Fruit fly (Drosophila melanogaster) whole organism, embryonic: ENCODE results near the gene Osi18.
A peak's percentile ranks its signal among the peaks of the same experiment; 100 is the strongest.

Experiments used
- CG14710 ChIP-seq: fragments of 200-800 bp; sonication (Bioruptor generic); optimal IDR thresholded peaks from 3 replicates; lab custom pipeline; 2019; ENCODE audit warnings: missing biosample characterization, mild to moderate bottlenecking, missing genetic modification characterization, moderate library complexity
- CG16813 ChIP-seq: fragments of 200-800 bp; sonication (Bioruptor generic); IDR thresholded peaks from 3 replicates; pipeline ENCODE4 v1.3.6; 2022; ENCODE audit warnings: missing biosample characterization, missing genetic modification characterization; ENCODE audit not compliant: partially characterized antibody
- CG30403 ChIP-seq: fragments of 200-800 bp; sonication (Bioruptor generic); optimal IDR thresholded peaks from 3 replicates; lab custom pipeline; 2016; ENCODE audit warnings: missing biosample characterization, missing genetic modification characterization
- CG3726 ChIP-seq: fragments of 200-800 bp; sonication (Bioruptor generic); IDR thresholded peaks from 3 replicates; pipeline ENCODE4, ENCODE4 v1.3.6; 2022; ENCODE audit warnings: missing biosample characterization, missing genetic modification characterization
- CG9876 ChIP-seq: fragments of 200-800 bp; sonication (Bioruptor generic); optimal IDR thresholded peaks from 2 replicates; lab custom pipeline; 2016; ENCODE audit warnings: missing biosample characterization, missing genetic modification characterization
- D19A ChIP-seq: fragments of 200-800 bp; optimal IDR thresholded peaks from 3 replicates; lab custom pipeline; 2019; ENCODE audit warnings: missing biosample characterization, mild to moderate bottlenecking, missing genetic modification characterization, moderate library complexity
- Fer1 ChIP-seq: fragments of 200-800 bp; sonication (Bioruptor generic); optimal IDR thresholded peaks from 2 replicates; lab custom pipeline; 2017; ENCODE audit warnings: missing biosample characterization, mild to moderate bottlenecking, missing genetic modification characterization
- Side ChIP-seq: fragments of 200-800 bp; sonication (Bioruptor generic); optimal IDR thresholded peaks from 2 replicates; lab custom pipeline; 2016; ENCODE audit warnings: missing biosample characterization, missing genetic modification characterization
- Six4 ChIP-seq: fragments of 200-800 bp; sonication (Bioruptor generic); optimal IDR thresholded peaks from 2 replicates; lab custom pipeline; 2016; ENCODE audit warnings: missing biosample characterization, missing genetic modification characterization
- cas ChIP-seq: fragments of 200-800 bp; sonication (Bioruptor generic); IDR thresholded peaks from 2 replicates; pipeline ENCODE4 v1.3.6; 2022; ENCODE audit warnings: missing biosample characterization, missing genetic modification characterization
- chinmo ChIP-seq: fragments of 200-800 bp; sonication (Bioruptor generic); IDR thresholded peaks from 4 replicates; pipeline ENCODE4 v1.3.6; 2022; ENCODE audit warnings: missing biosample characterization, missing genetic modification characterization; ENCODE audit not compliant: partially characterized antibody
- chm ChIP-seq: fragments of 200-800 bp; sonication (Bioruptor generic); IDR thresholded peaks from 2 replicates; pipeline ENCODE4 v1.3.6; 2022; ENCODE audit warnings: missing biosample characterization, missing genetic modification characterization
- corto ChIP-seq: fragments of 200-800 bp; sonication (Bioruptor generic); optimal IDR thresholded peaks from 2 replicates; lab custom pipeline; 2016; ENCODE audit warnings: missing biosample characterization, mild to moderate bottlenecking, missing genetic modification characterization, moderate library complexity
- hbn ChIP-seq: fragments of 200-800 bp; sonication (Bioruptor generic); IDR thresholded peaks from 2 replicates; pipeline ENCODE4 v1.3.6; 2022; ENCODE audit warnings: missing biosample characterization, missing genetic modification characterization; ENCODE audit not compliant: partially characterized antibody
- insv ChIP-seq, 2 experiments: fragments of 200-800 bp; sonication (Bioruptor generic); optimal IDR thresholded peaks; 3 replicates each; lab custom pipeline; 2016 to 2018; ENCODE audit warnings: missing biosample characterization in 2 of 2, missing genetic modification characterization in 2 of 2
- inv ChIP-seq: fragments of 200-800 bp; sonication (Bioruptor generic); IDR thresholded peaks from 2 replicates; pipeline ENCODE4 v1.3.6; 2022; ENCODE audit warnings: missing biosample characterization, missing genetic modification characterization; ENCODE audit not compliant: partially characterized antibody
- otp ChIP-seq: fragments of 200-800 bp; sonication (Bioruptor generic); IDR thresholded peaks from 3 replicates; pipeline ENCODE4, ENCODE4 v1.3.6; 2022; ENCODE audit warnings: missing biosample characterization, missing genetic modification characterization
- sc ChIP-seq, 3 experiments: fragments of >200 bp in 2 of 3; fragments of 200-800 bp in 1 of 3; sonication (Bioruptor generic) in 1 of 3; optimal IDR thresholded peaks; 2 replicates in 2 of 3; 3 replicates in 1 of 3; lab custom pipeline; 2017; ENCODE audit warnings: mild to moderate bottlenecking in 1 of 3, missing biosample characterization in 1 of 3, missing genetic modification characterization in 1 of 3, missing genetic modification reagents in 1 of 3
- unpg ChIP-seq: fragments of 200-800 bp; sonication (Bioruptor generic); optimal IDR thresholded peaks from 3 replicates; lab custom pipeline; 2018; ENCODE audit warnings: missing biosample characterization, mild to moderate bottlenecking, missing genetic modification characterization, moderate library complexity
- zen2 ChIP-seq: fragments of 200-800 bp; sonication (Bioruptor generic); IDR thresholded peaks from 3 replicates; pipeline ENCODE4 v1.3.6; 2022; ENCODE audit warnings: missing biosample characterization, missing genetic modification characterization; ENCODE audit not compliant: partially characterized antibody

Osi18 gene

DNA sequence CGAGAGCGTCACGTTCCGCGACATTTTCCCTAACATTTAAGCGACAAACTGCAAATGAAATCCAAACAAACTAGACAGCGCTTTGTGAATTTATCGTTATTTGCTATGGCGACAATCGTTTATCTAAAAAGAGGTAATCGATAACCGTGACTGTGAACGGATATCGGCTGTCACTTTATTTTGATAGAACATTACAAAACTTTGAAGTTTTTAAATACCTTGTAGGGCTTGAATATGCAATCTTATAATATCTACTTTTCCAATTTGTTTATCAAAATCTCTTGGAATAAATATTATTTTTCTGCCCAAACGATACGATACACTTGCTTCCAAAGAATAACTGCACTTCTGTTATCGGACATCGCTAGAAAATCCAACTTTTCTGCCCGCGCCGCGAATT lies 50.1 kb downstream of the Osi18 start, which contains the start of the genes CG1024 and TfIIFalpha (continued):
- TF ChIP-seq chinmo (GFP tag; lab: Robert Waterston, UW) (peak; percentile 78; the same call in 2 of the 4 replicates), CG3726 (GFP tag; lab: Robert Waterston, UW) (no peak), CG9876 (GFP tag; lab: Kevin White, UChicago) (no peak), hbn (GFP tag; lab: Robert Waterston, UW) (peak; percentile 91), otp (GFP tag; lab: Robert Waterston, UW) (no peak), CG14710 (tag; lab: Kevin White, UChicago) (peak; percentile 53), Side (GFP tag; lab: Kevin White, UChicago) (peak; percentile 3), CG30403 (GFP tag; lab: Kevin White, UChicago) (peak; percentile 26), inv (GFP tag; lab: Robert Waterston, UW) (peak; percentile 84), CG16813 (GFP tag; lab: Robert Waterston, UW) (peak; percentile 86), zen2 (GFP tag; lab: Robert Waterston, UW) (peak; percentile 90), Fer1 (GFP tag; lab: Kevin White, UChicago) (peak; percentile 20), corto (GFP tag; lab: Kevin White, UChicago) (no peak), sc (optimal IDR thresholded peaks at IDR 0.05; lab: Kevin White, UChicago) (no peak), sc (GFP tag; optimal IDR thresholded peaks at IDR 0.05; lab: Kevin White, UChicago) (no peak), cas (no peak), unpg (GFP tag; lab: Kevin White, UChicago) (no peak), D19A (tag; lab: Kevin White, UChicago) (no peak), Six4 (GFP tag; lab: Kevin White, UChicago) (no peak), chm (GFP tag; lab: Robert Waterston, UW) (no peak), insv (GFP tag; optimal IDR thresholded peaks at IDR 0.05; lab: Kevin White, UChicago) (no peak)
